Fruit fly (Drosophila melanogaster) whole organism, embryonic: Measurements from ENCODE around the gene TBC1d7.
A peak's percentile ranks its signal among the peaks of the same experiment; 100 is the strongest.

Experiments
- Abd-B ChIP-seq: fragments of 200-800 bp; sonication (Bioruptor generic); optimal IDR thresholded peaks from 2 replicates; lab custom pipeline; 2018; ENCODE audit warnings: missing biosample characterization, mild to moderate bottlenecking, missing genetic modification characterization, moderate library complexity
- BEAF-32 ChIP-seq: fragments of 200-800 bp; sonication (Bioruptor generic); optimal IDR thresholded peaks from 3 replicates; lab custom pipeline; 2017; ENCODE audit warnings: missing biosample characterization, missing genetic modification characterization, mild to moderate bottlenecking, moderate library complexity, missing genetic modification reagents
- CG12104 ChIP-seq: fragments of 200-800 bp; sonication (Bioruptor generic); optimal IDR thresholded peaks from 3 replicates; lab custom pipeline; 2016; ENCODE audit warnings: missing biosample characterization, missing genetic modification characterization
- CG13296 ChIP-seq: fragments of 200-800 bp; sonication (Bioruptor generic); optimal IDR thresholded peaks from 3 replicates; lab custom pipeline; 2018; ENCODE audit warnings: missing biosample characterization, mild to moderate bottlenecking, missing genetic modification characterization
- CG14965 ChIP-seq: fragments of 200-800 bp; sonication (Bioruptor generic); optimal IDR thresholded peaks from 2 replicates; lab custom pipeline; 2016; ENCODE audit warnings: missing biosample characterization, missing genetic modification characterization, borderline replicate concordance
- CG15479 ChIP-seq: fragments of 200-800 bp; sonication (Bioruptor generic); optimal IDR thresholded peaks from 3 replicates; lab custom pipeline; 2019; ENCODE audit warnings: missing biosample characterization, mild to moderate bottlenecking, missing genetic modification characterization, moderate library complexity
- CG17361 ChIP-seq: fragments of 200-800 bp; sonication (Bioruptor generic); IDR thresholded peaks from 3 replicates; pipeline ENCODE4 v1.3.6; 2022; ENCODE audit warnings: missing biosample characterization, missing genetic modification characterization
- CG17385 ChIP-seq: fragments of 200-800 bp; sonication (Bioruptor generic); optimal IDR thresholded peaks from 3 replicates; lab custom pipeline; 2018; ENCODE audit warnings: missing biosample characterization, mild to moderate bottlenecking, missing genetic modification characterization
- CG17568 ChIP-seq: fragments of 200-800 bp; sonication (Bioruptor generic); optimal IDR thresholded peaks from 2 replicates; lab custom pipeline; 2018; ENCODE audit warnings: missing biosample characterization, mild to moderate bottlenecking, missing genetic modification characterization, moderate library complexity
- CG1832 ChIP-seq: fragments of 200-800 bp; sonication (Bioruptor generic); optimal IDR thresholded peaks from 2 replicates; lab custom pipeline; 2017; ENCODE audit warnings: missing biosample characterization, mild to moderate bottlenecking, missing genetic modification characterization, inconsistent platforms
- CG2875 ChIP-seq: fragments of 200-800 bp; sonication (Bioruptor generic); optimal IDR thresholded peaks from 2 replicates; lab custom pipeline; 2017; ENCODE audit warnings: missing biosample characterization, mild to moderate bottlenecking, missing genetic modification characterization, missing genetic modification reagents
- CG3407 ChIP-seq: fragments of 200-800 bp; sonication (Bioruptor generic); optimal IDR thresholded peaks from 2 replicates; lab custom pipeline; 2018; ENCODE audit warnings: missing biosample characterization, mild to moderate bottlenecking, missing genetic modification characterization
- CG34224 ChIP-seq: fragments of 200-800 bp; sonication (Bioruptor generic); IDR thresholded peaks from 3 replicates; pipeline ENCODE4 v1.3.6; 2022; ENCODE audit warnings: missing biosample characterization, missing genetic modification characterization; ENCODE audit not compliant: partially characterized antibody
- CG34422 ChIP-seq: fragments of 200-800 bp; sonication (Bioruptor generic); IDR thresholded peaks from 3 replicates; pipeline ENCODE4 v1.3.6; 2022; ENCODE audit warnings: missing biosample characterization, missing genetic modification characterization
- CG3726 ChIP-seq: fragments of 200-800 bp; sonication (Bioruptor generic); IDR thresholded peaks from 3 replicates; pipeline ENCODE4, ENCODE4 v1.3.6; 2022; ENCODE audit warnings: missing biosample characterization, missing genetic modification characterization
- CG4820 ChIP-seq: fragments of 200-800 bp; sonication (Bioruptor generic); optimal IDR thresholded peaks from 3 replicates; lab custom pipeline; 2016; ENCODE audit warnings: missing biosample characterization, missing genetic modification characterization
- CG5180 ChIP-seq: fragments of 200-800 bp; sonication (Bioruptor generic); optimal IDR thresholded peaks from 3 replicates; lab custom pipeline; 2017; ENCODE audit warnings: missing biosample characterization, missing genetic modification characterization, mild to moderate bottlenecking, moderate library complexity, missing genetic modification reagents
- CG6272 ChIP-seq: fragments of 200-800 bp; sonication (Bioruptor generic); IDR thresholded peaks from 2 replicates; pipeline ENCODE4 v1.3.6; 2022; ENCODE audit warnings: missing biosample characterization, missing genetic modification characterization
- CG7271 ChIP-seq: fragments of 200-800 bp; sonication (Bioruptor generic); optimal IDR thresholded peaks from 2 replicates; lab custom pipeline; 2018; ENCODE audit warnings: missing biosample characterization, mild to moderate bottlenecking, missing genetic modification characterization, moderate library complexity
- CG7372 ChIP-seq: fragments of 200-800 bp; sonication (Bioruptor generic); IDR thresholded peaks from 2 replicates; pipeline ENCODE4 v1.3.6; 2022; ENCODE audit warnings: missing biosample characterization, missing genetic modification characterization
- CG7745 ChIP-seq: fragments of 200-800 bp; sonication (Bioruptor generic); optimal IDR thresholded peaks from 2 replicates; lab custom pipeline; 2018; ENCODE audit warnings: missing biosample characterization, mild to moderate bottlenecking, missing genetic modification characterization, moderate library complexity
- CG8388 ChIP-seq: fragments of 200-800 bp; sonication (Bioruptor generic); optimal IDR thresholded peaks from 2 replicates; lab custom pipeline; 2019; ENCODE audit warnings: missing biosample characterization, mild to moderate bottlenecking, missing genetic modification characterization, moderate library complexity
- D19B ChIP-seq: fragments of 200-800 bp; sonication (Bioruptor generic); optimal IDR thresholded peaks from 2 replicates; lab custom pipeline; 2017; ENCODE audit warnings: missing biosample characterization, mild to moderate bottlenecking, missing genetic modification characterization
- Dref ChIP-seq: fragments of 200-800 bp; sonication (Bioruptor generic); IDR thresholded peaks from 2 replicates; pipeline ENCODE4 v1.3.6; 2022; ENCODE audit warnings: missing biosample characterization, missing genetic modification characterization
- E2f1 ChIP-seq: fragments of 200-800 bp; sonication (Bioruptor generic); IDR thresholded peaks from 2 replicates; pipeline ENCODE4 v1.3.6; 2022; ENCODE audit warnings: missing biosample characterization, missing genetic modification characterization
- ERR ChIP-seq: fragments of 200-800 bp; sonication (Bioruptor generic); optimal IDR thresholded peaks from 2 replicates; lab custom pipeline; 2016; ENCODE audit warnings: missing biosample characterization, missing genetic modification characterization
- Eip74EF ChIP-seq, 2 experiments: fragments of 200-800 bp in 1 of 2; fragments of >200 bp in 1 of 2; sonication (Bioruptor generic) in 1 of 2; optimal IDR thresholded peaks; 2 replicates each; lab custom pipeline; 2017 to 2019; ENCODE audit warnings: missing biosample characterization in 2 of 2, missing genetic modification characterization in 2 of 2, mild to moderate bottlenecking in 1 of 2, moderate library complexity in 1 of 2
- Fer2 ChIP-seq: fragments of 200-800 bp; sonication (Bioruptor generic); optimal IDR thresholded peaks from 2 replicates; lab custom pipeline; 2018; ENCODE audit warnings: missing biosample characterization, mild to moderate bottlenecking, missing genetic modification characterization, moderate library complexity
- Hsf ChIP-seq: fragments of 200-800 bp; sonication (Bioruptor generic); optimal IDR thresholded peaks from 3 replicates; lab custom pipeline; 2016; ENCODE audit warnings: missing biosample characterization, missing genetic modification characterization
- Nf-YA ChIP-seq: fragments of 200-800 bp; sonication (Bioruptor generic); IDR thresholded peaks from 2 replicates; pipeline ENCODE4 v1.3.6; 2022; ENCODE audit warnings: missing biosample characterization, missing genetic modification characterization
- Sox102F ChIP-seq: fragments of 200-800 bp; sonication (Bioruptor generic); optimal IDR thresholded peaks from 2 replicates; lab custom pipeline; 2018; ENCODE audit warnings: missing biosample characterization, mild to moderate bottlenecking, missing genetic modification characterization, moderate library complexity
- Taf1 ChIP-seq: fragments of 200-800 bp; sonication (Bioruptor generic); IDR thresholded peaks from 2 replicates; pipeline ENCODE4 v1.3.6; 2022; ENCODE audit warnings: missing biosample characterization, missing genetic modification characterization
- Usf ChIP-seq: fragments of 200-800 bp; sonication (Bioruptor generic); optimal IDR thresholded peaks from 2 replicates; lab custom pipeline; 2017; ENCODE audit warnings: missing genotype, missing biosample characterization, missing genetic modification characterization
- ci ChIP-seq: fragments of 200-800 bp; sonication (Bioruptor generic); IDR thresholded peaks from 3 replicates; pipeline ENCODE4 v1.3.6; 2022; ENCODE audit warnings: missing biosample characterization, missing genetic modification characterization
- corto ChIP-seq: fragments of 200-800 bp; sonication (Bioruptor generic); optimal IDR thresholded peaks from 2 replicates; lab custom pipeline; 2016; ENCODE audit warnings: missing biosample characterization, mild to moderate bottlenecking, missing genetic modification characterization, moderate library complexity
- dysf ChIP-seq: fragments of 200-800 bp; sonication (Bioruptor generic); IDR thresholded peaks from 3 replicates; pipeline ENCODE4 v1.3.6; 2022; ENCODE audit warnings: missing biosample characterization, missing genetic modification characterization
- eyg ChIP-seq: fragments of 200-800 bp; sonication (Bioruptor generic); optimal IDR thresholded peaks from 3 replicates; lab custom pipeline; 2016; ENCODE audit warnings: missing biosample characterization, missing genetic modification characterization
- fu2 ChIP-seq: fragments of 200-800 bp; sonication (Bioruptor generic); optimal IDR thresholded peaks from 2 replicates; lab custom pipeline; 2016; ENCODE audit warnings: missing biosample characterization, missing genetic modification characterization
- hb ChIP-seq: fragments of 200-800 bp; sonication (Bioruptor generic); IDR thresholded peaks from 3 replicates; pipeline ENCODE4 v1.3.6; 2022; ENCODE audit warnings: missing biosample characterization, missing genetic modification characterization; ENCODE audit not compliant: partially characterized antibody
- inv ChIP-seq: fragments of 200-800 bp; sonication (Bioruptor generic); IDR thresholded peaks from 2 replicates; pipeline ENCODE4 v1.3.6; 2022; ENCODE audit warnings: missing biosample characterization, missing genetic modification characterization; ENCODE audit not compliant: partially characterized antibody
- lab ChIP-seq: fragments of 200-800 bp; sonication (Bioruptor generic); optimal IDR thresholded peaks from 3 replicates; lab custom pipeline; 2017; ENCODE audit warnings: missing biosample characterization, missing genetic modification characterization, mild to moderate bottlenecking, moderate library complexity, missing genetic modification reagents
- mirr ChIP-seq: fragments of 200-800 bp; sonication (Bioruptor generic); optimal IDR thresholded peaks from 3 replicates; lab custom pipeline; 2018; ENCODE audit warnings: missing biosample characterization, mild to moderate bottlenecking, missing genetic modification characterization
- onecut ChIP-seq: fragments of 200-800 bp; sonication (Bioruptor generic); IDR thresholded peaks from 2 replicates; pipeline ENCODE4 v1.3.6; 2022; ENCODE audit warnings: missing biosample characterization, missing genetic modification characterization
- peb ChIP-seq: fragments of 200-800 bp; sonication (Bioruptor generic); IDR thresholded peaks from 2 replicates; pipeline ENCODE4 v1.3.6; 2022; ENCODE audit warnings: missing biosample characterization, missing genetic modification characterization
- sc ChIP-seq, 3 experiments: fragments of >200 bp in 2 of 3; fragments of 200-800 bp in 1 of 3; sonication (Bioruptor generic) in 1 of 3; optimal IDR thresholded peaks; 2 replicates in 2 of 3; 3 replicates in 1 of 3; lab custom pipeline; 2017; ENCODE audit warnings: mild to moderate bottlenecking in 1 of 3, missing biosample characterization in 1 of 3, missing genetic modification characterization in 1 of 3, missing genetic modification reagents in 1 of 3
- wek ChIP-seq: fragments of 200-800 bp; sonication (Bioruptor generic); optimal IDR thresholded peaks from 3 replicates; lab custom pipeline; 2018; ENCODE audit warnings: missing biosample characterization, mild to moderate bottlenecking, missing genetic modification characterization, moderate library complexity
- wor ChIP-seq: fragments of 200-800 bp; sonication (Bioruptor generic); IDR thresholded peaks from 2 replicates; pipeline ENCODE4 v1.3.6; 2022; ENCODE audit warnings: missing biosample characterization, missing genetic modification characterization
- zen ChIP-seq: fragments of 200-800 bp; sonication (Bioruptor generic); optimal IDR thresholded peaks from 3 replicates; lab custom pipeline; 2018; ENCODE audit warnings: missing biosample characterization, mild to moderate bottlenecking, missing genetic modification characterization, moderate library complexity

The TBC1d7 gene

dm6 chr3R:24161173-24161811 is at the start of gene TBC1d7, which contains the start of gene Myo95E (continued):
- peak; percentile 61 for TF ChIP-seq CG3407 (GFP tag; lab: Kevin White, UChicago)
- TF ChIP-seq CG12104 (GFP tag; lab: Kevin White, UChicago): peak; percentile 81
- peak; percentile 81 for TF ChIP-seq CG13296 (GFP tag; lab: Kevin White, UChicago)
- TF ChIP-seq CG15479 (GFP tag; lab: Kevin White, UChicago): no peak
- peak; percentile 90 for TF ChIP-seq ci (GFP tag; lab: Robert Waterston, UW)
- TF ChIP-seq CG7372 (GFP tag; lab: Robert Waterston, UW): peak; percentile 90
- peak; percentile 82 for TF ChIP-seq CG8388 (GFP tag; lab: Kevin White, UChicago)
- TF ChIP-seq CG34224: peak; percentile 71; the same call in 2 of the 3 replicates
- TF ChIP-seq hb (GFP tag; lab: Robert Waterston, UW): no peak
- peak; percentile 72 for TF ChIP-seq Usf
- TF ChIP-seq peb: peak; percentile 89
- TF ChIP-seq Nf-YA: peak; percentile 83
- TF ChIP-seq CG17361 (GFP tag; lab: Robert Waterston, UW): peak; percentile 92
- peak; percentile 96 for TF ChIP-seq CG6272 (GFP tag; lab: Robert Waterston, UW)
- peak; percentile 91 for TF ChIP-seq Abd-B (GFP tag; lab: Kevin White, UChicago)
- TF ChIP-seq BEAF-32 (GFP tag; lab: Kevin White, UChicago): peak; percentile 77
- TF ChIP-seq Fer2: peak; percentile 73
- TF ChIP-seq CG5180: no peak
- TF ChIP-seq CG7745 (tag; lab: Kevin White, UChicago): no peak
- TF ChIP-seq sc (optimal IDR thresholded peaks at IDR 0.05; lab: Kevin White, UChicago): no peak
- peak; percentile 71 for TF ChIP-seq sc (GFP tag; optimal IDR thresholded peaks at IDR 0.05; lab: Kevin White, UChicago)
- TF ChIP-seq Dref (GFP tag; lab: Robert Waterston, UW): peak; percentile 68
- TF ChIP-seq Taf1 (GFP tag; lab: Robert Waterston, UW): peak; percentile 84
- TF ChIP-seq CG17568 (GFP tag; lab: Kevin White, UChicago): no peak
- TF ChIP-seq dysf: peak; percentile 95
- TF ChIP-seq corto (GFP tag; lab: Kevin White, UChicago): peak; percentile 35
- no peak for TF ChIP-seq mirr
- TF ChIP-seq eyg: no peak
- no peak for TF ChIP-seq Eip74EF (GFP tag; optimal IDR thresholded peaks at IDR 0.05; lab: Kevin White, UChicago)
- peak; percentile 60 for TF ChIP-seq CG7271 (tag; lab: Kevin White, UChicago)
- TF ChIP-seq Sox102F: peak; percentile 91
- TF ChIP-seq D19B (GFP tag; lab: Kevin White, UChicago): peak; percentile 98
- TF ChIP-seq wek (GFP tag; lab: Kevin White, UChicago): no peak
- TF ChIP-seq zen (tag; lab: Kevin White, UChicago): peak; percentile 80
- TF ChIP-seq onecut (GFP tag; lab: Robert Waterston, UW): peak; percentile 80
- peak; percentile 89 for TF ChIP-seq CG3726
- peak; percentile 82 for TF ChIP-seq CG17385 (GFP tag; lab: Kevin White, UChicago)
- no peak for TF ChIP-seq CG1832 (GFP tag; lab: Kevin White, UChicago)
- TF ChIP-seq inv (GFP tag; lab: Robert Waterston, UW): peak; percentile 62
- no peak for TF ChIP-seq CG14965 (GFP tag; lab: Kevin White, UChicago)
- peak; percentile 58 for TF ChIP-seq CG2875 (GFP tag; lab: Kevin White, UChicago)
- TF ChIP-seq wor (GFP tag; lab: Robert Waterston, UW): peak; percentile 82
- no peak for TF ChIP-seq fu2
- TF ChIP-seq CG4820 (GFP tag; lab: Kevin White, UChicago): peak; percentile 82
- no peak for TF ChIP-seq ERR (GFP tag; lab: Kevin White, UChicago)
- peak; percentile 95 for TF ChIP-seq CG34422 (GFP tag; lab: Robert Waterston, UW)
- TF ChIP-seq Hsf (GFP tag; lab: Kevin White, UChicago): peak; percentile 58
- TF ChIP-seq lab (GFP tag; lab: Kevin White, UChicago): no peak
- peak; percentile 93 for TF ChIP-seq E2f1 (GFP tag; lab: Robert Waterston, UW)
